Worm (Caenorhabditis elegans) whole organism, L2 larva: Measurements from ENCODE around the gene Y41D4A.6.

Source experiments
- C34F6.9 ChIP-seq: fragments of 150-350 bp; optimal IDR thresholded peaks from 2 replicates; lab custom pipeline; 2014; ENCODE audit warnings: missing biosample characterization, missing genetic modification characterization
- F13H6.1 ChIP-seq: sonication (generic microtip); optimal IDR thresholded peaks from 2 replicates; lab custom pipeline; 2016; ENCODE audit warnings: missing genetic modification characterization, missing compliant biosample characterization
- R02D3.7 ChIP-seq: fragments of 150-350 bp; optimal IDR thresholded peaks from 2 replicates; lab custom pipeline; 2014; ENCODE audit warnings: missing biosample characterization, missing genetic modification characterization
- Y55F3AM.14 ChIP-seq: fragments of 200-800 bp; sonication (Bioruptor generic); optimal IDR thresholded peaks from 2 replicates; lab custom pipeline; 2018; ENCODE audit warnings: mild to moderate bottlenecking, missing genetic modification characterization, missing compliant biosample characterization
- ZK546.5 ChIP-seq: sonication (generic microtip); optimal IDR thresholded peaks from 2 replicates; lab custom pipeline; 2017; ENCODE audit warnings: missing biosample characterization, missing genetic modification characterization
- alr-1 ChIP-seq: fragments of 150-350 bp; optimal IDR thresholded peaks from 2 replicates; lab custom pipeline; 2014; ENCODE audit warnings: missing biosample characterization, missing genetic modification characterization
- aly-2 ChIP-seq: fragments of 150-350 bp; optimal IDR thresholded peaks from 2 replicates; lab custom pipeline; 2014; ENCODE audit warnings: missing biosample characterization, missing genetic modification characterization
- ama-1 ChIP-seq: fragments of 150-350 bp; optimal IDR thresholded peaks from 2 replicates; lab custom pipeline; 2018; ENCODE audit warnings: inconsistent platforms
- blmp-1 ChIP-seq: sonication (generic microtip); optimal IDR thresholded peaks from 2 replicates; lab custom pipeline; 2017; ENCODE audit warnings: missing genetic modification characterization, mild to moderate bottlenecking, missing compliant biosample characterization, antibody characterized with exemption, moderate library complexity; ENCODE audit not compliant: insufficient read depth
- crh-2 ChIP-seq: sonication (generic microtip); optimal IDR thresholded peaks from 2 replicates; lab custom pipeline; 2017; ENCODE audit warnings: missing biosample characterization, missing genetic modification characterization
- dmd-4 ChIP-seq: sonication (generic microtip); optimal IDR thresholded peaks from 2 replicates; lab custom pipeline; 2017; ENCODE audit warnings: missing biosample characterization, missing genetic modification characterization
- elt-1 ChIP-seq: fragments of 150-350 bp; optimal IDR thresholded peaks from 2 replicates; lab custom pipeline; 2014; ENCODE audit warnings: missing biosample characterization, missing genetic modification characterization
- elt-3 ChIP-seq: sonication (generic microtip); optimal IDR thresholded peaks from 2 replicates; lab custom pipeline; 2017; ENCODE audit warnings: missing biosample characterization, missing genetic modification characterization
- fos-1 ChIP-seq: fragments of 150-350 bp; optimal IDR thresholded peaks from 2 replicates; lab custom pipeline; 2014; ENCODE audit warnings: missing biosample characterization, missing genetic modification characterization
- gmeb-1 ChIP-seq: fragments of 150-350 bp; optimal IDR thresholded peaks from 2 replicates; lab custom pipeline; 2014; ENCODE audit warnings: missing biosample characterization, missing genetic modification characterization
- lin-11 ChIP-seq: fragments of 150-350 bp; sonication (generic microtip); optimal IDR thresholded peaks from 2 replicates; lab custom pipeline; 2014; ENCODE audit warnings: missing biosample characterization, missing genetic modification characterization, inconsistent platforms, mixed read lengths
- lin-13 ChIP-seq: fragments of 150-350 bp; optimal IDR thresholded peaks from 2 replicates; lab custom pipeline; 2014; ENCODE audit warnings: missing biosample characterization, missing genetic modification reagents, missing genetic modification characterization
- lin-39 ChIP-seq: fragments of 150-350 bp; optimal IDR thresholded peaks from 2 replicates; lab custom pipeline; 2014; ENCODE audit warnings: missing biosample characterization, missing genetic modification reagents, missing genetic modification characterization
- lsy-2 ChIP-seq, 2 experiments: fragments of 150-350 bp in 1 of 2; sonication (generic microtip) in 1 of 2; optimal IDR thresholded peaks; 2 replicates each; lab custom pipeline; 2014 to 2017; ENCODE audit warnings: missing biosample characterization in 2 of 2, missing genetic modification characterization in 2 of 2
- mbf-1 ChIP-seq: sonication (generic microtip); optimal IDR thresholded peaks from 2 replicates; lab custom pipeline; 2017; ENCODE audit warnings: missing biosample characterization, missing genetic modification characterization
- nhr-10 ChIP-seq: sonication (generic microtip); optimal IDR thresholded peaks from 2 replicates; lab custom pipeline; 2017; ENCODE audit warnings: missing biosample characterization, missing genetic modification characterization
- nhr-11 ChIP-seq: fragments of 150-350 bp; optimal IDR thresholded peaks from 2 replicates; lab custom pipeline; 2014; ENCODE audit warnings: missing biosample characterization, missing genetic modification characterization
- nhr-12 ChIP-seq: fragments of 150-350 bp; optimal IDR thresholded peaks from 2 replicates; lab custom pipeline; 2014; ENCODE audit warnings: missing biosample characterization, missing genetic modification characterization
- nhr-129 ChIP-seq: fragments of 150-350 bp; optimal IDR thresholded peaks from 2 replicates; lab custom pipeline; 2014; ENCODE audit warnings: missing biosample characterization, missing genetic modification characterization
- nhr-23 ChIP-seq: fragments of 150-350 bp; optimal IDR thresholded peaks from 2 replicates; lab custom pipeline; 2014; ENCODE audit warnings: missing biosample characterization, missing genetic modification reagents, missing genetic modification characterization
- nhr-237 ChIP-seq: fragments of 150-350 bp; optimal IDR thresholded peaks from 2 replicates; lab custom pipeline; 2014; ENCODE audit warnings: missing biosample characterization, missing genetic modification characterization
- nhr-25 ChIP-seq: fragments of 150-350 bp; sonication (generic microtip); optimal IDR thresholded peaks from 3 replicates; lab custom pipeline; 2014; ENCODE audit warnings: missing biosample characterization, missing genetic modification characterization
- nhr-6 ChIP-seq: fragments of 150-350 bp; optimal IDR thresholded peaks from 2 replicates; lab custom pipeline; 2014; ENCODE audit warnings: missing biosample characterization, missing genetic modification characterization
- nhr-77 ChIP-seq: fragments of 150-350 bp; optimal IDR thresholded peaks from 2 replicates; lab custom pipeline; 2014; ENCODE audit warnings: missing biosample characterization, missing genetic modification characterization
- sem-4 ChIP-seq: fragments of 150-350 bp; optimal IDR thresholded peaks from 2 replicates; lab custom pipeline; 2014; ENCODE audit warnings: missing biosample characterization, missing genetic modification reagents, missing genetic modification characterization
- skn-1 ChIP-seq: sonication (generic microtip); optimal IDR thresholded peaks from 2 replicates; lab custom pipeline; 2017; ENCODE audit warnings: missing biosample characterization, missing genetic modification characterization
- sma-3 ChIP-seq: sonication (generic microtip); optimal IDR thresholded peaks from 2 replicates; lab custom pipeline; 2016; ENCODE audit warnings: missing genetic modification reagents, missing genetic modification characterization, missing compliant biosample characterization
- snpc-4 ChIP-seq: fragments of 150-350 bp; optimal IDR thresholded peaks from 2 replicates; lab custom pipeline; 2014; ENCODE audit warnings: missing biosample characterization, missing genetic modification characterization
- unc-39 ChIP-seq: fragments of 150-350 bp; optimal IDR thresholded peaks from 2 replicates; lab custom pipeline; 2014; ENCODE audit warnings: missing biosample characterization, missing genetic modification characterization
- unc-55 ChIP-seq: fragments of 150-350 bp; sonication (generic microtip); optimal IDR thresholded peaks from 3 replicates; lab custom pipeline; 2014; ENCODE audit warnings: missing biosample characterization, missing genetic modification reagents, missing genetic modification characterization
- unc-62 ChIP-seq: fragments of 150-350 bp; optimal IDR thresholded peaks from 2 replicates; lab custom pipeline; 2014; ENCODE audit warnings: missing biosample characterization, missing genetic modification reagents, missing genetic modification characterization
- zag-1 ChIP-seq: fragments of 150-350 bp; optimal IDR thresholded peaks from 2 replicates; lab custom pipeline; 2014; ENCODE audit warnings: missing biosample characterization, missing genetic modification characterization
- ztf-1 ChIP-seq: fragments of 200-800 bp; sonication (Bioruptor generic); conservative IDR thresholded peaks from 2 replicates; pipeline ENCODE4 v1.3.6; 2022; ENCODE audit warnings: missing genetic modification characterization, missing compliant biosample characterization
- ztf-11 ChIP-seq: sonication (generic microtip); optimal IDR thresholded peaks from 2 replicates; lab custom pipeline; 2017; ENCODE audit warnings: missing biosample characterization, missing genetic modification characterization
- ztf-4 ChIP-seq: fragments of 150-350 bp; optimal IDR thresholded peaks from 2 replicates; lab custom pipeline; 2014; ENCODE audit warnings: missing biosample characterization, missing genetic modification characterization

The Y41D4A.6 gene

ce11 chrIV:1765954-1766353, 20.7 kb upstream of the Y41D4A.6 start (continued):
- TF ChIP-seq alr-1 (no peak), ztf-1 (GFP tag; lab: Robert Waterston, UW) (no peak)

DNA sequence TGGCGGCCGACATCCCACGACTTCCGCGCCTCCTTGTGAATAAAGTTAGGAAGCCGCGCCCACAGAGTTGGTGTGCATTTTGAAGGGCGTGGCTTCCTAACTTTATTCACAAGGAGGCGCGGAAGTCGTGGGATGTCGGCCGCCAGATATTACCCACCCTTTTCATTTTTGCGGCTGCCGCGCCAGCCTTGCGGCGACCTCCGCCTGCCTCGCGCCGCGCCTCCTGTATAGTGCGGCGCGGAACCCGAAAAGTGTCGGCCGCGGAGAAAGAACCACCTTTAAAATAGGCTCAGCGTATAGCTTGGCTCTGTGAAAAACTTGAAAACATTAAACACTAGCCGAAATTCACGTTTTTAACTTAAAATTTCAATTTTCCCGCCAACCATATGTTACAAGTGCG, 18.1 kb upstream of the Y41D4A.6 start:
- no peak for TF ChIP-seq crh-2 (tag; lab: Kevin White, UChicago)
- TF ChIP-seq dmd-4: no peak
- no peak for TF ChIP-seq lsy-2 (tag; optimal IDR thresholded peaks at IDR 0.05; lab: Kevin White, UChicago)
- TF ChIP-seq elt-1 (tag; lab: Kevin White, UChicago): no peak
- no peak for TF ChIP-seq nhr-129 (tag; lab: Kevin White, UChicago)
- no peak for TF ChIP-seq ama-1 (lab: Kevin White, UChicago)
- no peak for TF ChIP-seq aly-2
- TF ChIP-seq blmp-1 (tag; lab: Kevin White, UChicago): no peak
- no peak for TF ChIP-seq fos-1 (tag; lab: Kevin White, UChicago)
- no peak for TF ChIP-seq Y55F3AM.14 (GFP tag; lab: Kevin White, UChicago)
- TF ChIP-seq nhr-12 (tag; lab: Kevin White, UChicago): no peak
- no peak for TF ChIP-seq alr-1
- TF ChIP-seq nhr-25 (tag; lab: Kevin White, UChicago): no peak
- no peak for TF ChIP-seq sma-3 (GFP tag; lab: Kevin White, UChicago)
- no peak for TF ChIP-seq gmeb-1 (tag; lab: Kevin White, UChicago)
- no peak for TF ChIP-seq skn-1
- TF ChIP-seq nhr-6 (tag; lab: Kevin White, UChicago): no peak
- TF ChIP-seq ztf-1 (GFP tag; lab: Robert Waterston, UW): no peak
- TF ChIP-seq, all 48 proteins: peak for 0

DNA sequence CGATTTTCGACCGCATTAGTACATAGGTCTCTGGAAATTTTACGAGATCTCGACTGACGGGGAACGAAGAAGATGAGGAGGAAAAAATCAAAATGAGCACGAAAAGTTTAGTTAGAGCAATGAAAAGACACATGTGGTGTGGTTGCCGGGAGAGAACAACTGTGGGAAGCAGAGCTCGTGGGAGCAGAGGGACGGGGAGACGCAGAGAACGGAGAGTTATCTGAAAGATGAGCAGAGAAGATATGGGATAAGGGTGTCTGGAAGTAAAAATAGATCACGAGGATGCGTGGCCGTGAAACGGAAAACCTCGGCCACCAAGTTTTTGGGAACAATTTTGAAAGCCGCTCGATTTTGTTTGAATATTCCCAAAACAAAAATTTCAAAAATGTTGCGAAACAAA, 16.2 kb upstream of the Y41D4A.6 start, which contains the start of gene Y41D4A.7:
Gene Y41D4A.7, minus strand, starts transcription at position 18 of the 400 bp plus-strand sequence.
- TF ChIP-seq snpc-4 (tag; lab: Kevin White, UChicago): no peak
- TF ChIP-seq ztf-1 (GFP tag; lab: Robert Waterston, UW): no peak
- no peak for TF ChIP-seq mbf-1
- TF ChIP-seq ZK546.5 (tag; lab: Kevin White, UChicago): no peak
- no peak for TF ChIP-seq nhr-77 (tag; lab: Kevin White, UChicago)
- no peak for TF ChIP-seq nhr-11 (tag; lab: Kevin White, UChicago)
- no peak for TF ChIP-seq zag-1
- TF ChIP-seq ztf-4 (tag; lab: Kevin White, UChicago): no peak
- no peak for TF ChIP-seq lin-11
- no peak for TF ChIP-seq lin-39 (tag; lab: Kevin White, UChicago)
- no peak for TF ChIP-seq aly-2
- no peak for TF ChIP-seq Y55F3AM.14 (GFP tag; lab: Kevin White, UChicago)
- TF ChIP-seq dmd-4: no peak
- no peak for TF ChIP-seq nhr-237 (tag; lab: Kevin White, UChicago)
- TF ChIP-seq nhr-129 (tag; lab: Kevin White, UChicago): peak; percentile 50
- no peak for TF ChIP-seq lin-13 (GFP tag; lab: Kevin White, UChicago)
- TF ChIP-seq nhr-10: no peak
- TF ChIP-seq nhr-23: no peak
- no peak for TF ChIP-seq R02D3.7 (tag; lab: Kevin White, UChicago)
- TF ChIP-seq lsy-2 (tag; optimal IDR thresholded peaks at IDR 0.05; lab: Kevin White, UChicago): peak in 1 of 2 experiments; percentile 26
- no peak for TF ChIP-seq ztf-11 (tag; lab: Kevin White, UChicago)
- TF ChIP-seq alr-1: no peak
- peak; percentile 22 for TF ChIP-seq C34F6.9 (tag; lab: Kevin White, UChicago)
- TF ChIP-seq elt-3 (tag; lab: Kevin White, UChicago): no peak
- no peak for TF ChIP-seq elt-1 (tag; lab: Kevin White, UChicago)
- no peak for TF ChIP-seq unc-39 (tag; lab: Kevin White, UChicago)
- peak; percentile 49 for TF ChIP-seq F13H6.1 (tag; lab: Kevin White, UChicago)
- no peak for TF ChIP-seq sem-4 (tag; lab: Kevin White, UChicago)
- TF ChIP-seq unc-55: no peak
- TF ChIP-seq sma-3 (GFP tag; lab: Kevin White, UChicago): no peak
- TF ChIP-seq nhr-25 (tag; lab: Kevin White, UChicago): no peak
- TF ChIP-seq unc-62 (GFP tag; lab: Kevin White, UChicago): no peak
